Worm (Caenorhabditis elegans): ENCODE results near the gene srh-281.

srh-281 gene

ce11 chrV:16204888-16205287 is 14.3 kb downstream of the srh-281 start, which contains the start of gene irld-26:
TSS of gene irld-26 (plus strand) at chrV:16205188.
- no peak for TF ChIP-seq W03F9.2 (tag; optimal IDR thresholded peaks at IDR 0.05)
- TF ChIP-seq dao-5 (tag; optimal IDR thresholded peaks at IDR 0.05) = no peak

- TF ChIP-seq him-1 (tag; optimal IDR thresholded peaks at IDR 0.05) (no peak), dao-5 (tag; optimal IDR thresholded peaks at IDR 0.05) (no peak), W03F9.2 (tag; optimal IDR thresholded peaks at IDR 0.05) (no peak)
These were observed 19.3 kb downstream of the srh-281 start, which contains the start of gene oac-15 for ce11 chrV:16209837-16210236. TSS of gene oac-15 (minus strand) at chrV:16209937.

ce11 chrV:16210257-16211002 is 19.8 kb downstream of the srh-281 start, which contains the start of gene F11A5.16:
TSS of gene F11A5.16 (plus strand) at chrV:16210952.
- TF ChIP-seq dao-5 (tag; optimal IDR thresholded peaks at IDR 0.05) = no peak
- no peak for TF ChIP-seq W03F9.2 (tag; optimal IDR thresholded peaks at IDR 0.05)
- TF ChIP-seq him-1 (tag; optimal IDR thresholded peaks at IDR 0.05) = no peak

- no peak for TF ChIP-seq dao-5 (tag; optimal IDR thresholded peaks at IDR 0.05)
- TF ChIP-seq W03F9.2 (tag; optimal IDR thresholded peaks at IDR 0.05) = no peak
- TF ChIP-seq him-1 (tag; optimal IDR thresholded peaks at IDR 0.05) = no peak
These were observed 21.1 kb downstream of the srh-281 start for ce11 chrV:16211713-16212112.

ce11 chrV:16213323-16213722 is 22.7 kb downstream of the srh-281 start:
- TF ChIP-seq W03F9.2 (tag; optimal IDR thresholded peaks at IDR 0.05) (no peak), him-1 (tag; optimal IDR thresholded peaks at IDR 0.05) (no peak), dao-5 (tag; optimal IDR thresholded peaks at IDR 0.05) (no peak)

ce11 chrV:16214505-16214904 is 23.9 kb downstream of the srh-281 start, which contains the start of gene F11A5.9:
TSS of gene F11A5.9 (plus strand) at chrV:16214890.
- TF ChIP-seq dao-5 (tag; optimal IDR thresholded peaks at IDR 0.05) (no peak), W03F9.2 (tag; optimal IDR thresholded peaks at IDR 0.05) (no peak), him-1 (tag; optimal IDR thresholded peaks at IDR 0.05) (no peak)

ce11 chrV:16218522-16218921 is 27.9 kb downstream of the srh-281 start, which contains the start of gene F11A5.15:
TSS of gene F11A5.15 (minus strand) at chrV:16218622.
- TF ChIP-seq W03F9.2 (tag; optimal IDR thresholded peaks at IDR 0.05) (no peak), him-1 (tag; optimal IDR thresholded peaks at IDR 0.05) (no peak), dao-5 (tag; optimal IDR thresholded peaks at IDR 0.05) (no peak)

- TF ChIP-seq W03F9.2 (tag; optimal IDR thresholded peaks at IDR 0.05) = no peak
- TF ChIP-seq dao-5 (tag; optimal IDR thresholded peaks at IDR 0.05) = no peak
- TF ChIP-seq him-1 (tag; optimal IDR thresholded peaks at IDR 0.05) = no peak
These were observed 28.6 kb downstream of the srh-281 start, which contains the start of gene glc-1 for ce11 chrV:16218972-16219757. TSS of gene glc-1 (plus strand) at chrV:16219634.

ce11 chrV:16220020-16220419 is 29.4 kb downstream of the srh-281 start:
- TF ChIP-seq dao-5 (tag; optimal IDR thresholded peaks at IDR 0.05) (no peak), W03F9.2 (tag; optimal IDR thresholded peaks at IDR 0.05) (no peak), him-1 (tag; optimal IDR thresholded peaks at IDR 0.05) (no peak)

- TF ChIP-seq him-1 (tag; optimal IDR thresholded peaks at IDR 0.05) (no peak), W03F9.2 (tag; optimal IDR thresholded peaks at IDR 0.05) (no peak)
These were observed 33.4 kb downstream of the srh-281 start, which contains the start of gene stdh-2 for ce11 chrV:16224027-16224426. TSS of gene stdh-2 (plus strand) at chrV:16224327.

ce11 chrV:16225524-16226116 is 35.0 kb downstream of the srh-281 start:
- TF ChIP-seq dao-5 (tag; optimal IDR thresholded peaks at IDR 0.05) (no peak), him-1 (tag; optimal IDR thresholded peaks at IDR 0.05) (no peak), W03F9.2 (tag; optimal IDR thresholded peaks at IDR 0.05) (no peak)

ce11 chrV:16226581-16226980 is 36.0 kb downstream of the srh-281 start, which contains the start of gene F11A5.13:
TSS of gene F11A5.13 (minus strand) at chrV:16226681.
- TF ChIP-seq W03F9.2 (tag; optimal IDR thresholded peaks at IDR 0.05) = no peak
- no peak for TF ChIP-seq dao-5 (tag; optimal IDR thresholded peaks at IDR 0.05)
- no peak for TF ChIP-seq him-1 (tag; optimal IDR thresholded peaks at IDR 0.05)

ce11 chrV:16229439-16229838 is 38.9 kb downstream of the srh-281 start:
- TF ChIP-seq dao-5 (tag; optimal IDR thresholded peaks at IDR 0.05) = no peak
- TF ChIP-seq W03F9.2 (tag; optimal IDR thresholded peaks at IDR 0.05) = no peak
- TF ChIP-seq him-1 (tag; optimal IDR thresholded peaks at IDR 0.05) = no peak

Measured in whole organism, L4/young adult.